Fruit fly (Drosophila melanogaster): Measurements from ENCODE around the gene CG3792.

Gene CG3792

DNA sequence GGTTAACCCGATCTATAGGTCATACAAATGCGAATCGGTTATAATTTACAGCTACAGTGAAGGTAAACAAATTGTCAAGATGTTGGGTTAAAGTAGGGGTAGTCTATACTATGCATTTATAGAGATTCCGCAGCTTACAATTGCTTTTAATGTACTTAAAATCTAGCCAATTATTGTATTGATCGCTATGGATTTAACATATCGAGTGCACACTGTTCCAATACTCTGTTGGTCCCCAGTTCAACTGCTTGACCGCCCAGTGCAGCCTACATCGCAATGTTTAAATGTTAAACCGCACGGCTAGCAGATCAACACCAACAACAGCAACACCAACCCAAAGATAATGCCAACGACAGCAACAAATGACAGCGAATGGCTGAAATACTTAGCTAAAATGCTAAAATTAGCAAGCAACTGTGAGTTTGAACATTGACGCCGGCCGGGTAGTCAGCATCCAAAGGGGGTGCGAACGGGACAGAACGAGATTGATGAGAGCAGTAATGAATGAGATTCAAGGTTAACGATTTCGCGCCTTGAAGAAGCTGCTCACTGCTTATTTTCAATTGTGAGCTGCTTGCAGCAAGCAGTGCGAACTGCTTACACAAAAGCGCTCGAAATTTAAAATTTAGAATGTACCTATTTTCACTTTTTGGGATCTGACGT is 23.9 kb downstream of the CG3792 start (continued):
- peak; percentile 68; the same call in 2 of the 3 replicates for TF ChIP-seq CG11456 (GFP tag; IDR thresholded peaks at IDR 0.05)
- TF ChIP-seq dmrt99B (tag; optimal IDR thresholded peaks at IDR 0.05): no peak
- peak; percentile 3; the same call in 1 of the 2 replicates for TF ChIP-seq sisA (GFP tag; IDR thresholded peaks at IDR 0.05)
- TF ChIP-seq pb (GFP tag; optimal IDR thresholded peaks at IDR 0.05): no peak
- TF ChIP-seq bab2 (GFP tag; optimal IDR thresholded peaks at IDR 0.05): no peak
- TF ChIP-seq salm (tag; optimal IDR thresholded peaks at IDR 0.05): no peak
- no peak for TF ChIP-seq CG12391 (tag; optimal IDR thresholded peaks at IDR 0.05)
- no peak for TF ChIP-seq CG1602 (GFP tag; optimal IDR thresholded peaks at IDR 0.05)
- peak; percentile 93 for TF ChIP-seq Dp (GFP tag; optimal IDR thresholded peaks at IDR 0.05)
- no peak for TF ChIP-seq Bdp1 (GFP tag; optimal IDR thresholded peaks at IDR 0.05)
- no peak for TF ChIP-seq pan (optimal IDR thresholded peaks at IDR 0.05)
- peak in 1 of 2 experiments; percentile 65 for TF ChIP-seq pan (GFP tag; optimal IDR thresholded peaks at IDR 0.05 in 1 of 2, IDR thresholded peaks at IDR 0.05 in 1 of 2)
- TF ChIP-seq CG10267 (tag; optimal IDR thresholded peaks at IDR 0.05): no peak
- peak; percentile 65; the same call in 2 of the 3 replicates for TF ChIP-seq otp (GFP tag; IDR thresholded peaks at IDR 0.05)
- no peak for TF ChIP-seq Sry-δ (GFP tag; optimal IDR thresholded peaks at IDR 0.05)
- no peak for TF ChIP-seq dmrt11E (tag; optimal IDR thresholded peaks at IDR 0.05)
- peak; percentile 4; the same call in 1 of the 2 replicates for TF ChIP-seq CG9932 (GFP tag; IDR thresholded peaks at IDR 0.05)
- peak; percentile 51 for TF ChIP-seq CG11085 (GFP tag; IDR thresholded peaks at IDR 0.05)
- peak; percentile 5; the same call in 1 of the 3 replicates for TF ChIP-seq CG17361 (GFP tag; IDR thresholded peaks at IDR 0.05)
- peak; percentile 11 for TF ChIP-seq sens (GFP tag)
- TF ChIP-seq CG13894 (tag; optimal IDR thresholded peaks at IDR 0.05): peak; percentile 72
- TF ChIP-seq Dad (GFP tag; optimal IDR thresholded peaks at IDR 0.05): no peak
- TF ChIP-seq Antp (GFP tag; optimal IDR thresholded peaks at IDR 0.05): peak; percentile 48
- TF ChIP-seq NK7.1 (GFP tag; optimal IDR thresholded peaks at IDR 0.05): no peak
- no peak for TF ChIP-seq bcd (GFP tag; optimal IDR thresholded peaks at IDR 0.05)
- no peak for TF ChIP-seq Hr3 (GFP tag; optimal IDR thresholded peaks at IDR 0.05)
- TF ChIP-seq CG10959 (GFP tag; IDR thresholded peaks at IDR 0.05): peak; percentile 29
- TF ChIP-seq CG10366 (GFP tag; IDR thresholded peaks at IDR 0.05): peak; percentile 34
- TF ChIP-seq aop (GFP tag; IDR thresholded peaks at IDR 0.05): 0 out of 2 replicates have a peak, but pooled peaks have one; percentile 43
- no peak for TF ChIP-seq kay (GFP tag; optimal IDR thresholded peaks at IDR 0.05)

DNA sequence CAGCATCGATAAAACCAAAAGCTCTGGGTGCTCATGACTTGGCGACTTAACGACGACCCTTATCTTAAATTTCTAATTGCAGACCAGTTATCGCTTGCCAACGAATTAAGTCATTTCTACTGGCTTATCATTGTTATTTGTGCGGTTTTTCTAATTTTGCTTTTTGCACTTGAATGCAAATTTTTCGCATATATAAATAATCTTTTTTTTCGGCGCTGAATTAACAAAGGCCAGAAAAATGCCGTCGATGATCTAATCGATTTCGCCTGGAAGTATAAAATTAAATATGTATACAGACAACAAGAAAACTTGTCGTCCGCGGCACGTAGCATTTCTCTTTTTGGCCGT is 24.4 kb downstream of the CG3792 start:
- TF ChIP-seq exex (tag; optimal IDR thresholded peaks at IDR 0.05) (peak; percentile 21), CG31441 (GFP tag; IDR thresholded peaks at IDR 0.05) (no peak), CG2889 (GFP tag; IDR thresholded peaks at IDR 0.05) (no peak), Oaz (GFP tag; IDR thresholded peaks at IDR 0.05) (no peak), sd (tag; optimal IDR thresholded peaks at IDR 0.05) (no peak), Trl (optimal IDR thresholded peaks at IDR 0.05) (peak in 1 of 2 experiments; percentile 3), Trl (GFP tag; optimal IDR thresholded peaks at IDR 0.05) (no peak), jumu (GFP tag; optimal IDR thresholded peaks at IDR 0.05) (no peak)

DNA sequence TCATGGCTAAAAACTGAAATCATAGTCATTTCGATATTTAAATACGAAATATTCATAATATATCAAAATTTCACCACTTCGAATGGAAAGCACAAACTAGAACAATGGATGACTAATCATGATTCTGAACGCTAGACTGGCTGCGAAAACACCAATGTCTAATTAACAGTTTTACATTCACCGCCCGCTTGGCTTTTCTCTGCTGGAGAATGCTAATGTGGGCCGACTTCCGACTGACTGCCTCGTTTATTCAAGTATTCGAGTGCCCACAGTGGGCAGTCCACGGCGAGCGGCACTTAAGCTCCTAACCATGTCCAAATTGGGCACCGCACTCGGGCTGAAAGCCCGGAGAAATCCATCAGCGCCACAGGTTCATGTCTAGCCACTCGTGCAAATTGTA is 24.9 kb downstream of the CG3792 start:
- TF ChIP-seq CG6654 (GFP tag; optimal IDR thresholded peaks at IDR 0.05) (peak; percentile 92), Med (GFP tag) (peak; percentile 40), CG10209 (GFP tag; optimal IDR thresholded peaks at IDR 0.05) (no peak), toy (GFP tag; IDR thresholded peaks at IDR 0.05) (peak; percentile 41; the same call in 1 of the 2 replicates), gem (tag; optimal IDR thresholded peaks at IDR 0.05) (no peak), Deaf1 (tag; optimal IDR thresholded peaks at IDR 0.05) (no peak), her (GFP tag; optimal IDR thresholded peaks at IDR 0.05) (no peak), ssp (GFP tag; IDR thresholded peaks at IDR 0.05) (no peak), CG1233 (GFP tag; optimal IDR thresholded peaks at IDR 0.05) (no peak), zen (tag; optimal IDR thresholded peaks at IDR 0.05) (no peak), Sry-β (GFP tag; optimal IDR thresholded peaks at IDR 0.05) (no peak), CG17361 (GFP tag; IDR thresholded peaks at IDR 0.05) (no peak), wdn (GFP tag; IDR thresholded peaks at IDR 0.05) (0 out of 2 replicates have a peak, but pooled peaks have one; percentile 17), Six4 (GFP tag; optimal IDR thresholded peaks at IDR 0.05) (no peak), klu (GFP tag; IDR thresholded peaks at IDR 0.05) (no peak)
